Fruit fly (Drosophila melanogaster): ENCODE results near the gene Neos.

The Neos gene

DNA sequence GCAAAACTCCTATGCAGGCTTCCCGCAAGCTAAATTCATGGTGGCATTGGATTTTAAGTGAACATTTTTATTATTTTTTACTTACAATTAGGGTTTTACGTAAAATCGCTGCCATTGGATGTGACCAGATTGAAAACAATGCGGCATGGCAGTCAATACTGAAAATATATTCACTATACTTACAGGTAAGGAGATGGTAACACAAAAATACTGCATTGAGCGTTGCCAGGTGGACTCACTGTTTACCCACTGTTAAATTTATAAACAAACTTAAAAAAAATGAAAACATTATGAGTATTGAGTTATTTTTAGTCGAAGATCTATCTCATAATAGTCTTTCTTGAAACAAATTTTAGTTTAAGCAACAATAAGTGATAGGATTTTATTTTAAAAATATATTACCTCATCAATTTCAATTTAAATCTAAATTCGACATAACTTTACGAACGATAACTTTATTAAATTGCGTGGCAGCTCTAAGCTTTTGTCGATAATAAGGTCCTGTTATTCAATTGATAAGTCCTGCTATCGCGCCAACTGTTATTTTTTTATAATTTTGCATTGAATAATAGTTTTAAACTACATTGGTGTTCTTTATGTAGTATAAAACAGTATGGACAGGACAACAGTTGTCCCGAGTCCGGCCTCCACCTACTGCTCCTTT, 2.5 kb downstream of the Neos start, which contains the start of the genes mRpL50 and mei-P22 (continued):
- TF ChIP-seq ss (GFP tag; optimal IDR thresholded peaks at IDR 0.05) (no peak), eg (GFP tag; IDR thresholded peaks at IDR 0.05) (no peak), Sox14 (GFP tag; optimal IDR thresholded peaks at IDR 0.05) (peak; percentile 15), CG6163 (GFP tag; IDR thresholded peaks at IDR 0.05) (no peak), CG11294 (GFP tag; IDR thresholded peaks at IDR 0.05) (no peak), salr (GFP tag; optimal IDR thresholded peaks at IDR 0.05) (no peak), CG7368 (GFP tag; optimal IDR thresholded peaks at IDR 0.05) (no peak), CG11762 (GFP tag; optimal IDR thresholded peaks at IDR 0.05; ENCODE audit: insufficient read depth) (no peak)

DNA sequence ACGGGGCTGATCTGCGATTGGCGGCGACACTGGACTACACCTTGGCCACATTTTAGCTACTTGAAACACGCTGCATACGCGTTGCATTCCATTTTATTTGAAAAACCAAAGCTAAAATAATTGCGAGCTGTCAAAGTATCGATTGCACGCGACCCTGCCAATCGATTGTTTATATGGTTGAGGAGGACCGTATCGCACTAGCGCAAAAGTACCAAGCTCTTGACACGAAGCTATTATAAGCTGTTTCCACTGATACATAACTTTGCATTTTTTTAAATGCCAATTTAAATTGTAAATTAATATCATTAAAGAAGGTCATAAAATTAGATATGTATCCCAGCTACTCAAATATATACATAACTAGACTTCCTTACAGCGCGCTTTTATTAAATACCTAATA, 7.7 kb downstream of the Neos start, which contains the start of gene Cdc27:
Gene Cdc27 (minus strand): TSS at position 174 of the 400 bp plus-strand sequence.
- TF ChIP-seq CG11294 (GFP tag; IDR thresholded peaks at IDR 0.05) (no peak), Ets96B (tag; optimal IDR thresholded peaks at IDR 0.05) (peak; percentile 14), OdsH (GFP tag; optimal IDR thresholded peaks at IDR 0.05) (peak; percentile 9), Sox15 (GFP tag; optimal IDR thresholded peaks at IDR 0.05) (no peak), CG6854 (GFP tag; optimal IDR thresholded peaks at IDR 0.05) (no peak), CG6276 (GFP tag; optimal IDR thresholded peaks at IDR 0.05) (no peak), Sox102F (GFP tag; optimal IDR thresholded peaks at IDR 0.05) (no peak), Smox (GFP tag; optimal IDR thresholded peaks at IDR 0.05) (peak; percentile 4), dsx (GFP tag; optimal IDR thresholded peaks at IDR 0.05; ENCODE audit: poor library complexity, severe bottlenecking) (no peak), Eip93F (GFP tag; optimal IDR thresholded peaks at IDR 0.05) (no peak), Lpt (GFP tag; optimal IDR thresholded peaks at IDR 0.05) (no peak), CG31627 (GFP tag; optimal IDR thresholded peaks at IDR 0.05) (no peak), achi (GFP tag; optimal IDR thresholded peaks at IDR 0.05) (peak; percentile 66), CG8632 (GFP tag; optimal IDR thresholded peaks at IDR 0.05) (no peak), fd85E (GFP tag; optimal IDR thresholded peaks at IDR 0.05) (no peak), CG9139 (GFP tag; optimal IDR thresholded peaks at IDR 0.05) (no peak), Met (GFP tag; optimal IDR thresholded peaks at IDR 0.05) (peak; percentile 4), salr (GFP tag; optimal IDR thresholded peaks at IDR 0.05) (no peak), CG34406 (GFP tag; optimal IDR thresholded peaks at IDR 0.05) (no peak), lz (GFP tag; optimal IDR thresholded peaks at IDR 0.05) (peak; percentile 28), Hr39 (GFP tag; optimal IDR thresholded peaks at IDR 0.05) (peak; percentile 21), CG1621 (tag; optimal IDR thresholded peaks at IDR 0.05) (no peak), CG6792 (GFP tag; optimal IDR thresholded peaks at IDR 0.05) (no peak), CG16779 (tag; optimal IDR thresholded peaks at IDR 0.05) (no peak), topi (GFP tag; optimal IDR thresholded peaks at IDR 0.05) (peak; percentile 8), ss (GFP tag; optimal IDR thresholded peaks at IDR 0.05) (no peak), Eip75B (GFP tag; optimal IDR thresholded peaks at IDR 0.05) (peak; percentile 29), Eip78C (GFP tag) (peak; percentile 70), spab (GFP tag; optimal IDR thresholded peaks at IDR 0.05) (no peak), CG32006 (GFP tag; optimal IDR thresholded peaks at IDR 0.05) (no peak), fd59A (GFP tag; optimal IDR thresholded peaks at IDR 0.05) (no peak), Sox14 (GFP tag; optimal IDR thresholded peaks at IDR 0.05) (peak; percentile 44), CG3919 (GFP tag; optimal IDR thresholded peaks at IDR 0.05) (peak; percentile 12), CG8319 (GFP tag; optimal IDR thresholded peaks at IDR 0.05) (no peak), esn (GFP tag; optimal IDR thresholded peaks at IDR 0.05) (peak; percentile 39), Ets21C (GFP tag; optimal IDR thresholded peaks at IDR 0.05) (no peak), CG6163 (GFP tag; IDR thresholded peaks at IDR 0.05) (peak; percentile 50; the same call in 1 of the 3 replicates), CG11762 (GFP tag; optimal IDR thresholded peaks at IDR 0.05; ENCODE audit: insufficient read depth) (no peak), CG6808 (GFP tag; optimal IDR thresholded peaks at IDR 0.05) (no peak), CG4318 (GFP tag; optimal IDR thresholded peaks at IDR 0.05) (no peak), Hr4 (GFP tag; optimal IDR thresholded peaks at IDR 0.05) (peak; percentile 34), dac (GFP tag; optimal IDR thresholded peaks at IDR 0.05) (no peak), CG8119 (GFP tag; IDR thresholded peaks at IDR 0.05) (peak; percentile 20; the same call in 1 of the 3 replicates), CG10631 (GFP tag; optimal IDR thresholded peaks at IDR 0.05) (peak; percentile 24), CG7368 (GFP tag; optimal IDR thresholded peaks at IDR 0.05) (no peak), vri (GFP tag; optimal IDR thresholded peaks at IDR 0.05) (no peak), CG11902 (GFP tag; optimal IDR thresholded peaks at IDR 0.05) (no peak)

All from whole organism, prepupa.